Fruit fly (Drosophila melanogaster): Measurements from ENCODE around the gene TfIIA-L.

The TfIIA-L gene

dm6 chr3R:27238438-27239301, 12.2 kb upstream of the TfIIA-L start, which contains the start of the genes CG31064 and PolA2 (continued):
- TF ChIP-seq CHES-1-like (GFP tag; optimal IDR thresholded peaks at IDR 0.05) (peak; percentile 29), Nf-YB (GFP tag; optimal IDR thresholded peaks at IDR 0.05) (no peak), CG15011 (GFP tag; optimal IDR thresholded peaks at IDR 0.05) (no peak), CG13287 (GFP tag; IDR thresholded peaks at IDR 0.05; ENCODE audit: partially characterized antibody) (peak; percentile 88), peb (GFP tag; IDR thresholded peaks at IDR 0.05) (no peak), row (GFP tag; IDR thresholded peaks at IDR 0.05) (peak; percentile 46; the same call in 1 of the 3 replicates), Fer1 (GFP tag; optimal IDR thresholded peaks at IDR 0.05) (no peak), jumu (GFP tag; optimal IDR thresholded peaks at IDR 0.05) (peak; percentile 34), CG34376 (GFP tag; optimal IDR thresholded peaks at IDR 0.05) (peak; percentile 6), MTF-1 (GFP tag; optimal IDR thresholded peaks at IDR 0.05; ENCODE audit: borderline replicate concordance) (no peak), Lhr (GFP tag; optimal IDR thresholded peaks at IDR 0.05) (no peak), Side (GFP tag; optimal IDR thresholded peaks at IDR 0.05) (no peak), mld (GFP tag; IDR thresholded peaks at IDR 0.05; ENCODE audit: partially characterized antibody) (peak; percentile 74; the same call in 1 of the 3 replicates), pum (GFP tag; optimal IDR thresholded peaks at IDR 0.05) (peak; percentile 28), CG4820 (GFP tag; optimal IDR thresholded peaks at IDR 0.05) (no peak), CG16863 (GFP tag; optimal IDR thresholded peaks at IDR 0.05) (no peak), CG42726 (GFP tag; IDR thresholded peaks at IDR 0.05; ENCODE audit: partially characterized antibody) (peak; percentile 69; the same call in 1 of the 2 replicates), sens-2 (GFP tag; IDR thresholded peaks at IDR 0.05) (no peak), tll (GFP tag; optimal IDR thresholded peaks at IDR 0.05) (no peak), CG17359 (tag; optimal IDR thresholded peaks at IDR 0.05) (no peak), ci (GFP tag; IDR thresholded peaks at IDR 0.05) (peak; percentile 66; the same call in 2 of the 3 replicates), Opbp (GFP tag; IDR thresholded peaks at IDR 0.05; ENCODE audit: partially characterized antibody) (peak; percentile 80), CG4854 (GFP tag; optimal IDR thresholded peaks at IDR 0.05) (no peak), CG34422 (GFP tag; IDR thresholded peaks at IDR 0.05) (peak; percentile 69; the same call in 2 of the 3 replicates), crol (GFP tag; IDR thresholded peaks at IDR 0.05) (no peak), gem (tag; optimal IDR thresholded peaks at IDR 0.05) (no peak), CG2889 (GFP tag; IDR thresholded peaks at IDR 0.05) (no peak), CG8290 (GFP tag; optimal IDR thresholded peaks at IDR 0.05) (no peak), CG8290 (tag; optimal IDR thresholded peaks at IDR 0.05) (no peak), Dll (GFP tag; IDR thresholded peaks at IDR 0.05; ENCODE audit: partially characterized antibody) (peak; percentile 81), CG17912 (GFP tag; optimal IDR thresholded peaks at IDR 0.05) (peak; percentile 38), Mad (GFP tag; optimal IDR thresholded peaks at IDR 0.05) (no peak), HHEX (GFP tag; optimal IDR thresholded peaks at IDR 0.05) (no peak), zfh2 (GFP tag; optimal IDR thresholded peaks at IDR 0.05) (no peak), aop (GFP tag; IDR thresholded peaks at IDR 0.05) (no peak), ara (GFP tag; IDR thresholded peaks at IDR 0.05) (0 out of 2 replicates have a peak, but pooled peaks have one; percentile 35), grau (tag; optimal IDR thresholded peaks at IDR 0.05) (no peak), YL-1 (GFP tag; optimal IDR thresholded peaks at IDR 0.05) (peak; percentile 49), CG1024 (GFP tag; IDR thresholded peaks at IDR 0.05) (no peak), CG10147 (GFP tag; optimal IDR thresholded peaks at IDR 0.05) (peak; percentile 5), hth (optimal IDR thresholded peaks at IDR 0.05) (no peak), Chrac-16 (GFP tag; optimal IDR thresholded peaks at IDR 0.05) (no peak), nerfin-1 (tag; optimal IDR thresholded peaks at IDR 0.05) (peak; percentile 11), lmd (GFP tag; IDR thresholded peaks at IDR 0.05) (no peak), inv (GFP tag; IDR thresholded peaks at IDR 0.05; ENCODE audit: partially characterized antibody) (peak; percentile 60; the same call in 1 of the 2 replicates), MBD-R2 (GFP tag; IDR thresholded peaks at IDR 0.05) (peak; percentile 96), CG15269 (tag; optimal IDR thresholded peaks at IDR 0.05) (no peak), CG15073 (GFP tag; optimal IDR thresholded peaks at IDR 0.05) (no peak), org-1 (GFP tag; optimal IDR thresholded peaks at IDR 0.05) (no peak)

All from whole organism, embryonic.